Worm (Caenorhabditis elegans) whole organism, late embryonic: ENCODE results near the gene T18D3.6.

ENCODE experiments used
- C08G9.2 ChIP-seq: sonication (generic microtip); optimal IDR thresholded peaks from 2 replicates; lab custom pipeline; 2016; ENCODE audit warnings: mild to moderate bottlenecking, missing genetic modification characterization, moderate library complexity, missing compliant biosample characterization
- C38D4.7 ChIP-seq: fragments of 200-800 bp; sonication (Bioruptor generic); optimal IDR thresholded peaks from 2 replicates; lab custom pipeline; 2018; ENCODE audit warnings: mild to moderate bottlenecking, missing genetic modification characterization, moderate library complexity, missing compliant biosample characterization
- K02D7.2 ChIP-seq: sonication (generic microtip); optimal IDR thresholded peaks from 2 replicates; lab custom pipeline; 2017; ENCODE audit warnings: mild to moderate bottlenecking, missing genetic modification characterization, missing compliant biosample characterization
- Y22D7AL.16 ChIP-seq: sonication (generic microtip); optimal IDR thresholded peaks from 2 replicates; lab custom pipeline; 2016; ENCODE audit warnings: missing genetic modification characterization, missing compliant biosample characterization
- ceh-14 ChIP-seq: sonication (generic microtip); optimal IDR thresholded peaks from 2 replicates; lab custom pipeline; 2016; ENCODE audit warnings: missing genotype, missing genetic modification characterization, missing compliant biosample characterization
- ceh-18 ChIP-seq: sonication (generic microtip); optimal IDR thresholded peaks from 2 replicates; lab custom pipeline; 2016; ENCODE audit warnings: missing genetic modification characterization, missing compliant biosample characterization
- ceh-19 ChIP-seq: fragments of 200-800 bp; sonication (Bioruptor generic); optimal IDR thresholded peaks from 2 replicates; lab custom pipeline; 2018; ENCODE audit warnings: mild to moderate bottlenecking, missing genetic modification characterization, missing compliant biosample characterization
- ceh-2 ChIP-seq: sonication (generic microtip); optimal IDR thresholded peaks from 2 replicates; lab custom pipeline; 2016; ENCODE audit warnings: missing genotype, missing genetic modification characterization, missing compliant biosample characterization
- ceh-22 ChIP-seq: sonication (generic microtip); optimal IDR thresholded peaks from 2 replicates; lab custom pipeline; 2017; ENCODE audit warnings: missing biosample characterization, missing genetic modification characterization
- ceh-24 ChIP-seq: sonication (generic microtip); optimal IDR thresholded peaks from 2 replicates; lab custom pipeline; 2016; ENCODE audit warnings: mild to moderate bottlenecking, missing genetic modification characterization, missing compliant biosample characterization
- ceh-31 ChIP-seq: sonication (generic microtip); optimal IDR thresholded peaks from 2 replicates; lab custom pipeline; 2016; ENCODE audit warnings: missing genetic modification characterization, missing compliant biosample characterization
- ceh-34 ChIP-seq: sonication (generic microtip); optimal IDR thresholded peaks from 2 replicates; lab custom pipeline; 2016; ENCODE audit warnings: mild to moderate bottlenecking, missing genetic modification characterization, missing compliant biosample characterization
- ceh-48 ChIP-seq: sonication (generic microtip); optimal IDR thresholded peaks from 2 replicates; lab custom pipeline; 2016; ENCODE audit warnings: missing genetic modification characterization, inconsistent platforms, missing compliant biosample characterization
- ceh-6 ChIP-seq: fragments of 200-800 bp; sonication (Bioruptor generic); optimal IDR thresholded peaks from 2 replicates; lab custom pipeline; 2018; ENCODE audit warnings: mild to moderate bottlenecking, missing genetic modification characterization, missing compliant biosample characterization
- ceh-9 ChIP-seq: sonication (generic microtip); optimal IDR thresholded peaks from 2 replicates; lab custom pipeline; 2016; ENCODE audit warnings: mild to moderate bottlenecking, missing genetic modification characterization, inconsistent platforms, missing compliant biosample characterization
- che-1 ChIP-seq: sonication (generic microtip); optimal IDR thresholded peaks from 2 replicates; lab custom pipeline; 2016; ENCODE audit warnings: mild to moderate bottlenecking, missing genetic modification characterization, missing compliant biosample characterization
- dmd-4 ChIP-seq: sonication (generic microtip); optimal IDR thresholded peaks from 2 replicates; lab custom pipeline; 2016; ENCODE audit warnings: borderline replicate concordance, missing genetic modification characterization, missing compliant biosample characterization
- elt-2 ChIP-seq: sonication (generic microtip); optimal IDR thresholded peaks from 2 replicates; lab custom pipeline; 2016; ENCODE audit warnings: missing genetic modification reagents, missing genetic modification characterization, missing compliant biosample characterization
- elt-4 ChIP-seq: sonication (generic microtip); optimal IDR thresholded peaks from 2 replicates; lab custom pipeline; 2016; ENCODE audit warnings: missing genetic modification characterization, missing compliant biosample characterization
- ets-4 ChIP-seq: sonication (generic microtip); optimal IDR thresholded peaks from 2 replicates; lab custom pipeline; 2016; ENCODE audit warnings: missing genetic modification characterization, missing compliant biosample characterization
- eyg-1 ChIP-seq: sonication (generic microtip); optimal IDR thresholded peaks from 2 replicates; lab custom pipeline; 2016; ENCODE audit warnings: missing genotype, missing genetic modification characterization, missing compliant biosample characterization
- fax-1 ChIP-seq: sonication (generic microtip); optimal IDR thresholded peaks from 2 replicates; lab custom pipeline; 2016; ENCODE audit warnings: missing genotype, missing genetic modification characterization, missing compliant biosample characterization
- fkh-10 ChIP-seq: fragments of 150-350 bp; optimal IDR thresholded peaks from 2 replicates; lab custom pipeline; 2014; ENCODE audit warnings: missing biosample characterization, missing genetic modification reagents, missing genetic modification characterization
- fkh-6 ChIP-seq: sonication (generic microtip); optimal IDR thresholded peaks from 2 replicates; lab custom pipeline; 2016; ENCODE audit warnings: missing genetic modification characterization, missing compliant biosample characterization
- gmeb-2 ChIP-seq: sonication (generic microtip); optimal IDR thresholded peaks from 2 replicates; lab custom pipeline; 2016; ENCODE audit warnings: missing genetic modification characterization, inconsistent platforms, missing compliant biosample characterization
- hlh-13 ChIP-seq: fragments of 200-800 bp; sonication (Bioruptor generic); optimal IDR thresholded peaks from 2 replicates; lab custom pipeline; 2018; ENCODE audit warnings: mild to moderate bottlenecking, missing genetic modification characterization, missing compliant biosample characterization
- hlh-6 ChIP-seq: sonication (generic microtip); optimal IDR thresholded peaks from 2 replicates; lab custom pipeline; 2016; ENCODE audit warnings: missing genotype, missing genetic modification characterization, missing compliant biosample characterization
- hlh-8 ChIP-seq: sonication (generic microtip); optimal IDR thresholded peaks from 2 replicates; lab custom pipeline; 2016; ENCODE audit warnings: missing genotype, missing genetic modification characterization, missing compliant biosample characterization
- lim-6 ChIP-seq: sonication (generic microtip); optimal IDR thresholded peaks from 2 replicates; lab custom pipeline; 2016; ENCODE audit warnings: missing genetic modification characterization, missing compliant biosample characterization
- madf-2 ChIP-seq: sonication (generic microtip); optimal IDR thresholded peaks from 2 replicates; lab custom pipeline; 2017; ENCODE audit warnings: missing genetic modification characterization, missing compliant biosample characterization
- mec-3 ChIP-seq: sonication (generic microtip); optimal IDR thresholded peaks from 2 replicates; lab custom pipeline; 2016; ENCODE audit warnings: borderline replicate concordance, missing genetic modification characterization, missing compliant biosample characterization
- nfya-1 ChIP-seq: sonication (generic microtip); optimal IDR thresholded peaks from 2 replicates; lab custom pipeline; 2017; ENCODE audit warnings: missing genetic modification characterization, mild to moderate bottlenecking, missing compliant biosample characterization, antibody characterized with exemption, moderate library complexity
- nhr-232 ChIP-seq: sonication (generic microtip); optimal IDR thresholded peaks from 2 replicates; lab custom pipeline; 2016; ENCODE audit warnings: missing genetic modification characterization, missing compliant biosample characterization
- pag-3 ChIP-seq: sonication (generic microtip); optimal IDR thresholded peaks from 2 replicates; lab custom pipeline; 2016; ENCODE audit warnings: missing compliant biosample characterization, missing genetic modification characterization, borderline replicate concordance
- pat-9 ChIP-seq: fragments of 200-800 bp; sonication (Bioruptor generic); optimal IDR thresholded peaks from 2 replicates; lab custom pipeline; 2018; ENCODE audit warnings: mild to moderate bottlenecking, missing genetic modification characterization, moderate library complexity, missing compliant biosample characterization
- pha-2 ChIP-seq: sonication (generic microtip); optimal IDR thresholded peaks from 2 replicates; lab custom pipeline; 2017; ENCODE audit warnings: mild to moderate bottlenecking, missing genetic modification characterization, missing compliant biosample characterization
- pros-1 ChIP-seq: fragments of 150-350 bp; optimal IDR thresholded peaks from 2 replicates; lab custom pipeline; 2014; ENCODE audit warnings: missing biosample characterization, missing genetic modification reagents, missing genetic modification characterization
- sdc-2 ChIP-seq: sonication (generic microtip); optimal IDR thresholded peaks from 2 replicates; lab custom pipeline; 2016; ENCODE audit warnings: missing genotype, missing genetic modification characterization, missing compliant biosample characterization
- sox-2 ChIP-seq: fragments of 200-800 bp; sonication (Bioruptor generic); IDR thresholded peaks from 2 replicates; pipeline ENCODE4 v1.3.6; 2022; ENCODE audit warnings: missing genetic modification reagents, missing genetic modification characterization, missing compliant biosample characterization
- sox-4 ChIP-seq: sonication (generic microtip); optimal IDR thresholded peaks from 2 replicates; lab custom pipeline; 2017; ENCODE audit warnings: mild to moderate bottlenecking, missing genetic modification characterization, inconsistent platforms, missing compliant biosample characterization
- ttx-3 ChIP-seq: sonication (generic microtip); optimal IDR thresholded peaks from 2 replicates; lab custom pipeline; 2016; ENCODE audit warnings: missing genetic modification reagents, missing genetic modification characterization, missing compliant biosample characterization
- unc-3 ChIP-seq, 2 experiments: fragments of 200-800 bp in 1 of 2; sonication (Bioruptor generic) in 1 of 2; sonication (generic microtip) in 1 of 2; conservative IDR thresholded peaks in 1 of 2; optimal IDR thresholded peaks in 1 of 2; 2 replicates each; pipeline versions ENCODE4 v1.3.6 to Lab custom; 2016 to 2022; ENCODE audit warnings: missing compliant biosample characterization in 2 of 2, missing genetic modification characterization in 2 of 2, missing genetic modification reagents in 1 of 2
- unc-86 ChIP-seq: sonication (generic microtip); optimal IDR thresholded peaks from 2 replicates; lab custom pipeline; 2016; ENCODE audit warnings: missing genetic modification characterization, missing compliant biosample characterization

Gene T18D3.6

DNA sequence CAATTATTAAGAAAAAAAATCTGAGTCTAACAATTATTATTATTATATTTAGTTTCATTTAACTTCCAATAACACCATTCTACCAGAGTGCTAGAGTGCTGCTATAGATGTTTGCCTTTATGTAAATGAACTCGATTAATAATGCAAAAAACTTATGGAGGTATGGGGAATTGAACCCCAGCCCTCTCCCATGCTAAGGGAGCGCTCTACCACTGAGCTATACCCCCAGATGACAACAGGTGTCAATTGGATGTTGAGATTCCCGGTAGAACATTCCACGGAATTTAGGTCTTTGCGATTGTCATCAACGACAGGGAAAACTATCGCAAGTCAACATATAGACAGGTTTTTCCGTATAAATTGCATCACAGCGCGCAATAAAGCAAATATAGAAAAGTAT is 8.3 kb downstream of the T18D3.6 start (continued):
- TF ChIP-seq ttx-3 (peak; percentile 41), C08G9.2 (tag; lab: Kevin White, UChicago) (no peak), unc-3 (GFP tag; conservative IDR thresholded peaks at IDR 0.05; lab: Robert Waterston, UW) (peak; percentile 46; the same call in 1 of the 2 replicates), unc-3 (tag; optimal IDR thresholded peaks at IDR 0.05; lab: Kevin White, UChicago) (peak; percentile 2), hlh-13 (peak; percentile 46), ceh-19 (GFP tag; lab: Kevin White, UChicago) (peak; percentile 70), fkh-6 (tag; lab: Kevin White, UChicago) (peak; percentile 39), pat-9 (tag; lab: Kevin White, UChicago) (peak; percentile 69), ceh-31 (tag; lab: Kevin White, UChicago) (no peak), fax-1 (tag; lab: Kevin White, UChicago) (peak; percentile 30), sox-2 (GFP tag; lab: Robert Waterston, UW) (no peak), elt-4 (tag; lab: Kevin White, UChicago) (no peak), ceh-34 (peak; percentile 17), ceh-18 (tag; lab: Kevin White, UChicago) (no peak), madf-2 (peak; percentile 78), gmeb-2 (tag; lab: Kevin White, UChicago) (peak; percentile 66), elt-2 (tag; lab: Kevin White, UChicago) (peak; percentile 44), Y22D7AL.16 (tag; lab: Kevin White, UChicago) (peak; percentile 55), lim-6 (tag; lab: Kevin White, UChicago) (no peak), ceh-48 (tag; lab: Kevin White, UChicago) (peak; percentile 17), nhr-232 (tag; lab: Kevin White, UChicago) (peak; percentile 36), C38D4.7 (GFP tag; lab: Kevin White, UChicago) (peak; percentile 61), K02D7.2 (tag; lab: Kevin White, UChicago) (peak; percentile 53), ceh-2 (tag; lab: Kevin White, UChicago) (no peak), sox-4 (peak; percentile 50), che-1 (peak; percentile 70), hlh-6 (tag; lab: Kevin White, UChicago) (peak; percentile 39), eyg-1 (no peak), pros-1 (no peak), ceh-14 (tag; lab: Kevin White, UChicago) (peak; percentile 45), mec-3 (tag; lab: Kevin White, UChicago) (no peak), ceh-24 (tag; lab: Kevin White, UChicago) (no peak), ceh-9 (tag; lab: Kevin White, UChicago) (peak; percentile 42), pag-3 (tag; lab: Kevin White, UChicago) (no peak), ets-4 (peak; percentile 13), unc-86 (peak; percentile 50), sdc-2 (tag; lab: Kevin White, UChicago) (peak; percentile 52), nfya-1 (peak; percentile 53), pha-2 (tag; lab: Kevin White, UChicago) (peak; percentile 67)

DNA sequence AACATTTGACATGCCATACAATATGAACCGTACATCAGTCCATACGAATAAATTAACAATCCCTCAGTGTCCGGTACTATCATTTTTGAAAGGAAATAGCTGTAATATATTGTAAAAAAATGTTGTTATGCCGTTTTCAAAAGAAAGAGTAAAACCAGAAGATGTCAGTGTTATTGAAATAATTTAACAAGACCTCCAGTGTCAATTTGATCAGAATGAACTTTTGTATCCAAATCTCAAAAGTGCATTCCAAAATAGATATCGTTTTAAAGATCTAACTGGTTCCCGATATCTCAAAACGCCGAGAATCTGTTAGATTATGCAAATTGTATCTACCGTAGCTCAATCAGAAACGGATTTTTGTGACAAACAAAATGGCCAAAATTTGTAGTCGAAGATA is 11.9 kb downstream of the T18D3.6 start, which contains the start of gene odr-7:
Gene odr-7 (minus strand): TSS at position 101 of the 400 bp plus-strand sequence.
- no peak for TF ChIP-seq dmd-4 (tag; lab: Kevin White, UChicago)
- TF ChIP-seq ceh-22: no peak
- no peak for TF ChIP-seq madf-2
- no peak for TF ChIP-seq hlh-13
- TF ChIP-seq nfya-1: no peak
- TF ChIP-seq ceh-6 (GFP tag; lab: Kevin White, UChicago): no peak
- no peak for TF ChIP-seq ceh-48 (tag; lab: Kevin White, UChicago)
- TF ChIP-seq ceh-14 (tag; lab: Kevin White, UChicago): no peak
- TF ChIP-seq ceh-31 (tag; lab: Kevin White, UChicago): no peak
- no peak for TF ChIP-seq hlh-8
- no peak for TF ChIP-seq ceh-9 (tag; lab: Kevin White, UChicago)
- TF ChIP-seq fkh-10 (GFP tag; lab: Kevin White, UChicago): no peak
- no peak for TF ChIP-seq Y22D7AL.16 (tag; lab: Kevin White, UChicago)
- TF ChIP-seq unc-3 (GFP tag; conservative IDR thresholded peaks at IDR 0.05; lab: Robert Waterston, UW): no peak
- TF ChIP-seq unc-3 (tag; optimal IDR thresholded peaks at IDR 0.05; lab: Kevin White, UChicago): no peak
- no peak for TF ChIP-seq hlh-6 (tag; lab: Kevin White, UChicago)
- no peak for TF ChIP-seq fax-1 (tag; lab: Kevin White, UChicago)
- TF ChIP-seq eyg-1: no peak
- no peak for TF ChIP-seq ceh-34
- TF ChIP-seq, all 69 proteins: peak for 0
